Worm (Caenorhabditis elegans) whole organism, young adult: ENCODE data around the gene dmsr-1.

Source experiments
- F57C9.4 ChIP-seq: sonication (generic microtip); optimal IDR thresholded peaks from 2 replicates; lab custom pipeline; 2017; ENCODE audit warnings: mild to moderate bottlenecking, missing genetic modification characterization, missing compliant biosample characterization
- ceh-100 ChIP-seq: fragments of 200-800 bp; sonication (Bioruptor generic); IDR thresholded peaks from 2 replicates; pipeline ENCODE4 v1.3.6; 2022; ENCODE audit warnings: missing genetic modification reagents, missing genetic modification characterization, missing compliant biosample characterization

DNA sequence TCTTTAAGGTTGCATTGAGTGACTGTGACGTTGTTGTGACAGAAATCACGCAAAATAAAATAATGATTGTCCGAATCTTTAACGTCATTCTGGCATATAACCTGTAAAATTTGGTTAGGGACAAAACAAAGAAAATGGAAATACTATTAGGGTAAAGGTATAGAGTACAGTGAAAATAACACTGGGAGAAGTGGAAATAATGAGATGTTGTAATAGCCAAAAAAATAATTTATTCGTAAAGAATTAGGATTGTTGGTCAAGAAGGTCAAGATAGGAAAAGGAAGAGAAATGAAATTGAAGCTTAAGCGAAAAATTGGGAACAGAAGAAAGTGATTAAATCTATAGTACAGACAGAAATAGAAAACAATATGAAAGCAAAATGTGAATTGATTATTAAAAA is 23.5 kb upstream of the dmsr-1 start, which contains the start of gene deg-3:
- TF ChIP-seq ceh-100 (GFP tag; lab: Robert Waterston, UW) (no peak), F57C9.4 (no peak)
